Fruit fly (Drosophila melanogaster) whole organism, embryonic: ENCODE data around the gene gammaTub37C.

Source experiments
- Ada2b ChIP-seq: fragments of 200-800 bp; sonication (Bioruptor generic); IDR thresholded peaks from 2 replicates; pipeline ENCODE4 v1.3.6; 2022; ENCODE audit warnings: missing biosample characterization, missing genetic modification characterization
- CG11504 ChIP-seq: fragments of 200-800 bp; sonication (Bioruptor generic); optimal IDR thresholded peaks from 3 replicates; lab custom pipeline; 2019; ENCODE audit warnings: missing biosample characterization, mild to moderate bottlenecking, missing genetic modification characterization, moderate library complexity
- CG11560 ChIP-seq: fragments of 200-800 bp; sonication (Bioruptor generic); IDR thresholded peaks from 3 replicates; pipeline ENCODE4 v1.3.6; 2022; ENCODE audit warnings: missing biosample characterization, missing genetic modification characterization
- CG11695 ChIP-seq: fragments of 200-800 bp; sonication (Bioruptor generic); IDR thresholded peaks from 3 replicates; pipeline ENCODE4 v1.3.6; 2022; ENCODE audit warnings: missing biosample characterization, missing genetic modification characterization
- CG12942 ChIP-seq: fragments of 200-800 bp; sonication (Bioruptor generic); optimal IDR thresholded peaks from 3 replicates; lab custom pipeline; 2016; ENCODE audit warnings: missing biosample characterization, missing genetic modification characterization
- CG14667 ChIP-seq: fragments of 200-800 bp; sonication (Bioruptor generic); IDR thresholded peaks from 2 replicates; pipeline ENCODE4 v1.3.6; 2022; ENCODE audit warnings: missing biosample characterization, missing genetic modification characterization
- CG18262 ChIP-seq: fragments of 200-800 bp; optimal IDR thresholded peaks from 3 replicates; lab custom pipeline; 2019; ENCODE audit warnings: missing biosample characterization, mild to moderate bottlenecking, missing genetic modification characterization, moderate library complexity
- CG2116 ChIP-seq: fragments of 200-800 bp; sonication (Bioruptor generic); optimal IDR thresholded peaks from 3 replicates; lab custom pipeline; 2018; ENCODE audit warnings: missing biosample characterization, mild to moderate bottlenecking, missing genetic modification characterization
- CG2120 ChIP-seq: fragments of 200-800 bp; sonication (Bioruptor generic); optimal IDR thresholded peaks from 3 replicates; lab custom pipeline; 2016; ENCODE audit warnings: missing biosample characterization, missing genetic modification characterization
- CG3065 ChIP-seq: fragments of 200-800 bp; sonication (Bioruptor generic); optimal IDR thresholded peaks from 2 replicates; lab custom pipeline; 2016; ENCODE audit warnings: missing biosample characterization, missing genetic modification characterization
- CG31441 ChIP-seq: fragments of 200-800 bp; sonication (Bioruptor generic); IDR thresholded peaks from 2 replicates; pipeline ENCODE4 v1.3.6; 2022; ENCODE audit warnings: missing biosample characterization, missing genetic modification characterization
- CG34376 ChIP-seq: fragments of 200-800 bp; sonication (Bioruptor generic); optimal IDR thresholded peaks from 2 replicates; lab custom pipeline; 2018; ENCODE audit warnings: missing biosample characterization, mild to moderate bottlenecking, missing genetic modification characterization
- CG4617 ChIP-seq: fragments of 200-800 bp; sonication (Bioruptor generic); optimal IDR thresholded peaks from 3 replicates; lab custom pipeline; 2016; ENCODE audit warnings: missing biosample characterization, missing genetic modification characterization, borderline replicate concordance
- CG6791 ChIP-seq: fragments of 200-800 bp; sonication (Bioruptor generic); IDR thresholded peaks from 3 replicates; pipeline ENCODE4 v1.3.6; 2022; ENCODE audit warnings: missing biosample characterization, missing genetic modification characterization; ENCODE audit not compliant: partially characterized antibody
- CG8388 ChIP-seq: fragments of 200-800 bp; sonication (Bioruptor generic); optimal IDR thresholded peaks from 2 replicates; lab custom pipeline; 2019; ENCODE audit warnings: missing biosample characterization, mild to moderate bottlenecking, missing genetic modification characterization, moderate library complexity
- CG8478 ChIP-seq: fragments of >200 bp; optimal IDR thresholded peaks from 2 replicates; lab custom pipeline; 2018
- CG9215 ChIP-seq: fragments of 200-800 bp; sonication (Bioruptor generic); IDR thresholded peaks from 2 replicates; pipeline ENCODE4 v1.3.6; 2022; ENCODE audit warnings: missing biosample characterization, missing genetic modification characterization
- CG9817 ChIP-seq: fragments of 200-800 bp; sonication (Bioruptor generic); optimal IDR thresholded peaks from 2 replicates; lab custom pipeline; 2018; ENCODE audit warnings: missing biosample characterization, mild to moderate bottlenecking, missing genetic modification characterization, moderate library complexity
- Dfd ChIP-seq, 2 experiments: fragments of >200 bp; optimal IDR thresholded peaks; 2 replicates each; lab custom pipeline; 2017; ENCODE audit warnings: missing biosample characterization in 2 of 2, missing genetic modification characterization in 2 of 2
- Ets65A ChIP-seq: fragments of 200-800 bp; sonication (Bioruptor generic); peaks from one replicate; lab custom pipeline; 2016; ENCODE audit warnings: missing biosample characterization, missing genetic modification characterization
- Fer2 ChIP-seq: fragments of 200-800 bp; sonication (Bioruptor generic); optimal IDR thresholded peaks from 2 replicates; lab custom pipeline; 2018; ENCODE audit warnings: missing biosample characterization, mild to moderate bottlenecking, missing genetic modification characterization, moderate library complexity
- Gug ChIP-seq: fragments of 200-800 bp; sonication (Bioruptor generic); IDR thresholded peaks from 4 replicates; pipeline ENCODE4 v1.3.6; 2022; ENCODE audit warnings: missing biosample characterization, missing genetic modification characterization
- H2.0 ChIP-seq: fragments of 200-800 bp; sonication (Bioruptor generic); IDR thresholded peaks from 2 replicates; pipeline ENCODE4 v1.3.6; 2022; ENCODE audit warnings: missing biosample characterization, missing genetic modification characterization
- HLH4C ChIP-seq: fragments of 200-800 bp; sonication (Bioruptor generic); IDR thresholded peaks from 3 replicates; pipeline ENCODE4 v1.3.6; 2022; ENCODE audit warnings: missing biosample characterization, missing genetic modification characterization; ENCODE audit not compliant: partially characterized antibody
- HLH54F ChIP-seq: fragments of 200-800 bp; sonication (Bioruptor generic); optimal IDR thresholded peaks from 3 replicates; lab custom pipeline; 2016; ENCODE audit warnings: missing biosample characterization, missing genetic modification characterization
- HLHmδ ChIP-seq: fragments of 200-800 bp; sonication (Bioruptor generic); optimal IDR thresholded peaks from 2 replicates; lab custom pipeline; 2018; ENCODE audit warnings: missing biosample characterization, mild to moderate bottlenecking, missing genetic modification characterization, moderate library complexity
- Hand ChIP-seq: fragments of 200-800 bp; sonication (Bioruptor generic); optimal IDR thresholded peaks from 2 replicates; lab custom pipeline; 2017; ENCODE audit warnings: mild to moderate bottlenecking, missing biosample characterization, missing genetic modification reagents, missing genetic modification characterization
- Hey ChIP-seq: fragments of 200-800 bp; sonication (Bioruptor generic); optimal IDR thresholded peaks from 3 replicates; lab custom pipeline; 2018; ENCODE audit warnings: missing biosample characterization, mild to moderate bottlenecking, missing genetic modification characterization
- Med ChIP-seq: fragments of 200-800 bp; sonication (Bioruptor generic); peaks from one replicate; lab custom pipeline; 2016; ENCODE audit warnings: missing biosample characterization, missing genetic modification characterization, mild to moderate bottlenecking, inconsistent platforms, moderate library complexity
- PHDP ChIP-seq: fragments of 200-800 bp; sonication (Bioruptor generic); optimal IDR thresholded peaks from 3 replicates; lab custom pipeline; 2018; ENCODE audit warnings: missing biosample characterization, mild to moderate bottlenecking, missing genetic modification characterization, moderate library complexity
- Sin3A ChIP-seq: fragments of >200 bp; optimal IDR thresholded peaks from 2 replicates; lab custom pipeline; 2018
- chif ChIP-seq, 2 experiments: fragments of 200-800 bp; sonication (Bioruptor generic); optimal IDR thresholded peaks; 3 replicates each; lab custom pipeline; 2016; ENCODE audit warnings: missing biosample characterization in 2 of 2, missing genetic modification characterization in 2 of 2
- chm ChIP-seq: fragments of 200-800 bp; sonication (Bioruptor generic); IDR thresholded peaks from 2 replicates; pipeline ENCODE4 v1.3.6; 2022; ENCODE audit warnings: missing biosample characterization, missing genetic modification characterization
- dmrt99B ChIP-seq: fragments of 200-800 bp; sonication (Bioruptor generic); optimal IDR thresholded peaks from 2 replicates; lab custom pipeline; 2018; ENCODE audit warnings: missing biosample characterization, mild to moderate bottlenecking, missing genetic modification characterization, moderate library complexity
- grau ChIP-seq: fragments of 200-800 bp; optimal IDR thresholded peaks from 3 replicates; lab custom pipeline; 2019; ENCODE audit warnings: missing biosample characterization, mild to moderate bottlenecking, missing genetic modification characterization, moderate library complexity
- gsb ChIP-seq: fragments of 200-800 bp; sonication (Bioruptor generic); IDR thresholded peaks from 2 replicates; pipeline ENCODE4 v1.3.6; 2022; ENCODE audit warnings: missing biosample characterization, missing genetic modification characterization
- gt ChIP-seq: fragments of 200-800 bp; sonication (Bioruptor generic); IDR thresholded peaks from 2 replicates; pipeline ENCODE4 v1.3.6; 2022; ENCODE audit warnings: missing biosample characterization, missing genetic modification characterization
- insv ChIP-seq, 2 experiments: fragments of 200-800 bp; sonication (Bioruptor generic); optimal IDR thresholded peaks; 3 replicates each; lab custom pipeline; 2016 to 2018; ENCODE audit warnings: missing biosample characterization in 2 of 2, missing genetic modification characterization in 2 of 2
- lab ChIP-seq: fragments of 200-800 bp; sonication (Bioruptor generic); optimal IDR thresholded peaks from 3 replicates; lab custom pipeline; 2017; ENCODE audit warnings: missing biosample characterization, missing genetic modification characterization, mild to moderate bottlenecking, moderate library complexity, missing genetic modification reagents
- lbe ChIP-seq: fragments of 200-800 bp; sonication (Bioruptor generic); optimal IDR thresholded peaks from 2 replicates; lab custom pipeline; 2016; ENCODE audit warnings: missing biosample characterization, mild to moderate bottlenecking, missing genetic modification characterization
- lilli ChIP-seq: fragments of 200-800 bp; sonication (Bioruptor generic); optimal IDR thresholded peaks from 3 replicates; lab custom pipeline; 2016; ENCODE audit warnings: missing biosample characterization, missing genetic modification characterization
- mirr ChIP-seq: fragments of 200-800 bp; sonication (Bioruptor generic); optimal IDR thresholded peaks from 3 replicates; lab custom pipeline; 2018; ENCODE audit warnings: missing biosample characterization, mild to moderate bottlenecking, missing genetic modification characterization
- nom ChIP-seq: fragments of 200-800 bp; sonication (Bioruptor generic); optimal IDR thresholded peaks from 2 replicates; lab custom pipeline; 2017; ENCODE audit warnings: missing biosample characterization, missing genetic modification characterization, mild to moderate bottlenecking, moderate library complexity, missing genetic modification reagents
- pros ChIP-seq: fragments of 200-800 bp; sonication (Bioruptor generic); optimal IDR thresholded peaks from 3 replicates; lab custom pipeline; 2019; ENCODE audit warnings: missing biosample characterization, mild to moderate bottlenecking, missing genetic modification characterization, moderate library complexity
- ranshi ChIP-seq: fragments of 200-800 bp; sonication (Bioruptor generic); IDR thresholded peaks from 2 replicates; pipeline ENCODE4 v1.3.6; 2022; ENCODE audit warnings: missing biosample characterization, missing genetic modification characterization
- row ChIP-seq: fragments of 200-800 bp; sonication (Bioruptor generic); IDR thresholded peaks from 3 replicates; pipeline ENCODE4 v1.3.6; 2022; ENCODE audit warnings: missing biosample characterization, missing genetic modification characterization
- sd ChIP-seq: fragments of 200-800 bp; sonication (Bioruptor generic); optimal IDR thresholded peaks from 3 replicates; lab custom pipeline; 2018; ENCODE audit warnings: missing biosample characterization, mild to moderate bottlenecking, missing genetic modification characterization, moderate library complexity
- tio ChIP-seq: fragments of 200-800 bp; sonication (Bioruptor generic); optimal IDR thresholded peaks from 2 replicates; lab custom pipeline; 2017; ENCODE audit warnings: missing biosample characterization, missing genetic modification characterization, inconsistent platforms
- trh ChIP-seq: fragments of 200-800 bp; sonication (Bioruptor generic); optimal IDR thresholded peaks from 2 replicates; lab custom pipeline; 2016; ENCODE audit warnings: missing biosample characterization, missing genetic modification characterization
- usp ChIP-seq: fragments of >200 bp; optimal IDR thresholded peaks from 2 replicates; lab custom pipeline; 2017; ENCODE audit warnings: missing biosample characterization, missing genetic modification characterization

Gene gammaTub37C

dm6 chr2L:19219473-19219872, 33.9 kb upstream of the gammaTub37C start (continued):
- TF ChIP-seq dmrt99B (no peak), trh (GFP tag; lab: Kevin White, UChicago) (no peak), CG31441 (GFP tag; lab: Robert Waterston, UW) (0 out of 2 replicates have a peak, but pooled peaks have one; percentile 24), chif (GFP tag; optimal IDR thresholded peaks at IDR 0.05; lab: Kevin White, UChicago) (peak in 1 of 2 experiments; percentile 61), Hand (no peak), HLH4C (GFP tag; lab: Robert Waterston, UW) (0 out of 3 replicates have a peak, but pooled peaks have one; percentile 17), mirr (GFP tag; lab: Kevin White, UChicago) (no peak), lilli (GFP tag; lab: Kevin White, UChicago) (peak; percentile 1), grau (tag; lab: Kevin White, UChicago) (peak; percentile 20), HLH54F (GFP tag; lab: Kevin White, UChicago) (no peak), pros (GFP tag; lab: Kevin White, UChicago) (peak; percentile 50), CG6791 (GFP tag; lab: Robert Waterston, UW) (peak; percentile 40; the same call in 1 of the 3 replicates)

dm6 chr2L:19217933-19218332, 32.4 kb upstream of the gammaTub37C start:
- TF ChIP-seq H2.0 (GFP tag; lab: Robert Waterston, UW), result no peak
- TF ChIP-seq Med, result peak; percentile 32
- no peak for TF ChIP-seq chm (GFP tag; lab: Robert Waterston, UW)
- peak; percentile 10 for TF ChIP-seq CG18262 (tag; lab: Kevin White, UChicago)
- TF ChIP-seq CG11695, result peak; percentile 49; the same call in 1 of the 3 replicates
- peak; percentile 69 for TF ChIP-seq Ets65A (GFP tag; lab: Kevin White, UChicago)
- TF ChIP-seq row, result 0 out of 3 replicates have a peak, but pooled peaks have one; percentile 11
- TF ChIP-seq CG8388, result peak; percentile 85

dm6 chr2L:19212401-19212800, 26.9 kb upstream of the gammaTub37C start:
- TF ChIP-seq Sin3A (no peak), CG34376 (GFP tag; lab: Kevin White, UChicago) (no peak), Ada2b (GFP tag; lab: Robert Waterston, UW) (no peak), CG3065 (GFP tag; lab: Kevin White, UChicago) (no peak), lab (GFP tag; lab: Kevin White, UChicago) (no peak), CG4617 (GFP tag; lab: Kevin White, UChicago) (no peak), CG12942 (GFP tag; lab: Kevin White, UChicago) (no peak), CG9215 (GFP tag; lab: Robert Waterston, UW) (no peak), CG14667 (GFP tag; lab: Robert Waterston, UW) (no peak), sd (tag; lab: Kevin White, UChicago) (no peak), nom (no peak), Gug (GFP tag; lab: Robert Waterston, UW) (no peak), HLHmδ (GFP tag; lab: Kevin White, UChicago) (no peak), PHDP (tag; lab: Kevin White, UChicago) (peak; percentile 3), Fer2 (tag; lab: Kevin White, UChicago) (no peak), ranshi (GFP tag; lab: Robert Waterston, UW) (0 out of 2 replicates have a peak, but pooled peaks have one; percentile 42), CG9817 (tag; lab: Kevin White, UChicago) (no peak), insv (GFP tag; optimal IDR thresholded peaks at IDR 0.05; lab: Kevin White, UChicago) (no peak), CG8478 (lab: Kevin White, UChicago) (no peak), CG2116 (GFP tag; lab: Kevin White, UChicago) (no peak), Hey (tag; lab: Kevin White, UChicago) (no peak), lbe (GFP tag; lab: Kevin White, UChicago) (no peak), Dfd (GFP tag; optimal IDR thresholded peaks at IDR 0.05; lab: Kevin White, UChicago) (no peak), usp (GFP tag; lab: Kevin White, UChicago) (no peak), CG11504 (tag; lab: Kevin White, UChicago) (peak; percentile 40), CG11560 (tag; lab: Robert Waterston, UW) (no peak), gt (GFP tag; lab: Robert Waterston, UW) (no peak), CG2120 (GFP tag; lab: Kevin White, UChicago) (peak; percentile 14), tio (peak; percentile 2), gsb (GFP tag; lab: Robert Waterston, UW) (no peak)
